Worm (Caenorhabditis elegans) whole organism, young adult: ENCODE results near the gene ptp-4A2.
A peak's percentile ranks its signal among the peaks of the same experiment; 100 is the strongest.

Experiments
- B0336.3 ChIP-seq: fragments of 200-800 bp; sonication (Bioruptor generic); IDR thresholded peaks from 2 replicates; pipeline ENCODE4 v1.3.6; 2022; ENCODE audit warnings: missing genetic modification characterization, missing compliant biosample characterization
- F22D6.2 ChIP-seq: sonication (generic microtip); optimal IDR thresholded peaks from 2 replicates; lab custom pipeline; 2016; ENCODE audit warnings: mild to moderate bottlenecking, missing genetic modification characterization, missing compliant biosample characterization
- F39B2.1 ChIP-seq: fragments of 200-800 bp; sonication (Bioruptor generic); IDR thresholded peaks from 2 replicates; pipeline ENCODE4 v1.3.6; 2022; ENCODE audit warnings: missing genetic modification reagents, missing genetic modification characterization, missing compliant biosample characterization
- ama-1 ChIP-seq, 3 experiments: fragments of 150-350 bp in 1 of 3; sonication (generic microtip) in 2 of 3; optimal IDR thresholded peaks; 2 replicates each; lab custom pipeline; 2014 to 2018; ENCODE audit warnings: missing biosample characterization in 2 of 3, missing genetic modification characterization in 2 of 3, missing genetic modification reagents in 2 of 3
- ceh-91 ChIP-seq: fragments of 200-800 bp; sonication (Bioruptor generic); IDR thresholded peaks from 2 replicates; pipeline ENCODE4 v1.3.6; 2022; ENCODE audit warnings: missing genetic modification reagents, missing genetic modification characterization, missing compliant biosample characterization
- dpl-1 ChIP-seq: fragments of 150-350 bp; optimal IDR thresholded peaks from 2 replicates; lab custom pipeline; 2014; ENCODE audit warnings: missing biosample characterization, missing genetic modification reagents, missing genetic modification characterization
- hlh-12 ChIP-seq: sonication (generic microtip); optimal IDR thresholded peaks from 2 replicates; lab custom pipeline; 2016; ENCODE audit warnings: missing genetic modification characterization, missing compliant biosample characterization
- hrde-1 ChIP-seq: sonication (generic microtip); optimal IDR thresholded peaks from 2 replicates; lab custom pipeline; 2016; ENCODE audit warnings: missing genetic modification characterization, mild to moderate bottlenecking, missing compliant biosample characterization, moderate library complexity, missing genotype, missing genetic modification reagents, borderline replicate concordance
- lsl-1 ChIP-seq: fragments of 200-800 bp; sonication (Bioruptor generic); optimal IDR thresholded peaks from 2 replicates; lab custom pipeline; 2018; ENCODE audit warnings: mild to moderate bottlenecking, missing genetic modification characterization, moderate library complexity, missing compliant biosample characterization
- rec-8 ChIP-seq, 2 experiments: sonication (generic microtip); optimal IDR thresholded peaks; 2 replicates each; lab custom pipeline; 2016; ENCODE audit warnings: mild to moderate bottlenecking in 2 of 2, missing genetic modification characterization in 2 of 2, missing genetic modification reagents in 2 of 2, missing genotype in 2 of 2, missing biosample characterization in 1 of 2, missing compliant biosample characterization in 1 of 2, moderate library complexity in 1 of 2
- snpc-4 ChIP-seq, 5 experiments: fragments of 150-350 bp in 1 of 5; sonication (generic microtip) in 4 of 5; optimal IDR thresholded peaks; 2 replicates each; lab custom pipeline; 2014 to 2018; ENCODE audit warnings: missing genetic modification characterization in 5 of 5, missing biosample characterization in 3 of 5, antibody characterized with exemption in 2 of 5, mild to moderate bottlenecking in 2 of 5, missing compliant biosample characterization in 2 of 5, missing genotype in 2 of 5, moderate library complexity in 2 of 5, missing genetic modification reagents in 1 of 5
- unc-62 ChIP-seq: fragments of 150-350 bp; optimal IDR thresholded peaks from 2 replicates; lab custom pipeline; 2014; ENCODE audit warnings: missing biosample characterization, missing genetic modification reagents, missing genetic modification characterization

DNA sequence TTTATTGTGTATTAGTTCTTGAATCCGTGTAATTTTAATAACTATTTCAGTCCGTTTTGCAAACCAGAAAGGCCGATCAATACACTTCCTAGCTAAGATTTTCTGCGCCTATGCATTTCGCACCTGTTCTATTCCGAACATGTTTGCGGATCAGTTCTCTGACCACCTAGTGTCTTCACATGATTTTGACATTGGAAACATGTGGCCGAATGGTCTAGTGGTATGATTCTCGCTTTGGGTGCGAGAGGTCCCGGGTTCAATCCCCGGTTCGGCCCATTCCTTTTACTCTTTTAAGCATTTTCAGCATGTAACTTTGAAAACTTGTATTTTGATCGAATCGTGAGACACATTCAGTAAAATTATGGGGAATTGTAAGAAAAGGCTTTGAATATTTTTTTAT lies 26.2 kb upstream of the ptp-4A2 start:
- TF ChIP-seq F22D6.2 (tag; lab: Kevin White, UChicago) = no peak
- no peak for TF ChIP-seq ceh-91 (GFP tag; lab: Robert Waterston, UW)
- TF ChIP-seq rec-8 (tag; optimal IDR thresholded peaks at IDR 0.05; lab: Kevin White, UChicago) = no peak
- TF ChIP-seq hrde-1 = no peak
- no peak for TF ChIP-seq hlh-12 (tag; lab: Kevin White, UChicago)
- TF ChIP-seq ama-1 (optimal IDR thresholded peaks at IDR 0.05; lab: Kevin White, UChicago) = no peak
- peak in 1 of 2 experiments; percentile 75 for TF ChIP-seq ama-1 (GFP tag; optimal IDR thresholded peaks at IDR 0.05; lab: Kevin White, UChicago)
- no peak for TF ChIP-seq dpl-1 (GFP tag; lab: Kevin White, UChicago)
- TF ChIP-seq F39B2.1 (GFP tag; lab: Robert Waterston, UW) = no peak
- TF ChIP-seq B0336.3 (GFP tag; lab: Robert Waterston, UW) = no peak
- no peak for TF ChIP-seq lsl-1 (GFP tag; lab: Kevin White, UChicago)
- no peak for TF ChIP-seq unc-62
- no peak for TF ChIP-seq snpc-4 (GFP tag; optimal IDR thresholded peaks at IDR 0.05; lab: Kevin White, UChicago)
- TF ChIP-seq snpc-4 (tag; optimal IDR thresholded peaks at IDR 0.05; lab: Kevin White, UChicago) = no peak
